Fruit fly (Drosophila melanogaster): Measurements from ENCODE around the gene CG9154.

Gene CG9154

DNA sequence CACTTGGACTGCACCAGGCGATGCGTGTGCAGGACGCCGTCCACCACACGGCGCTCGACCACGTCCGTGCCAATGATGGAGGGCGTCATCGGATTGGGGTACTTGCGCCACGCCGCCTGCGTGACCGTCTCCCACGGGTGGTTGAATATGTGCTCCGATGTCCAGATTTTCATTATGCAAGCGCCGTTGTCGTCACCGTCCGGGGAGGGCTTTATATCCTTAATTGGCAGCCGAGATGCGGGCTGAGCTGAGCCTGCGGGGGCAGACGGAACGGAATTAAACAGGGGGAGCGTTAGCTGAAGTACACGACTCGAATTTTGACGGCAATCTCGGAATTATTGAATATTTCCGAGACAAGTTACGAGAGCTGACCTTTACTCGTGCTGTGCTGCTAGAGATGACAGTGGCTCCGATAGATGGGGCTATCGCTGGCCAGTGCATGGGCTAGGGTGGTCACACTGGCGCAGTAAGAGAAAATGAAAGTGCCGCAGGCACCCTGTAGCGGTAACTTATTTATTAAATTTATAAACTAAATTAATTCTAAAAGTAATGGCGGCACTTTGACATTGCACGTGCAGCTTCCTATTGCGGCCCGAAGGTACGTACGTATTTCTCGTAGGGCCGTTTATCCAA is 22.8 kb downstream of the CG9154 start, which contains the start of gene IPIP (continued):
- TF ChIP-seq Camta (GFP tag; optimal IDR thresholded peaks at IDR 0.05), result no peak
- TF ChIP-seq gsb (GFP tag; IDR thresholded peaks at IDR 0.05), result no peak
- peak; percentile 13 for TF ChIP-seq CTCF (GFP tag; optimal IDR thresholded peaks at IDR 0.05)
- peak; percentile 4 for TF ChIP-seq Max (GFP tag; optimal IDR thresholded peaks at IDR 0.05)
- TF ChIP-seq CG4404 (GFP tag; IDR thresholded peaks at IDR 0.05), result no peak
- peak; percentile 67 for TF ChIP-seq CG32532 (GFP tag; IDR thresholded peaks at IDR 0.05)
- no peak for TF ChIP-seq CG4282 (GFP tag; optimal IDR thresholded peaks at IDR 0.05)
- peak; percentile 83 for TF ChIP-seq inv (GFP tag; IDR thresholded peaks at IDR 0.05; ENCODE audit: partially characterized antibody)
- TF ChIP-seq gce (GFP tag; IDR thresholded peaks at IDR 0.05), result no peak
- TF ChIP-seq onecut (GFP tag; IDR thresholded peaks at IDR 0.05), result peak; percentile 69
- no peak for TF ChIP-seq Gsc (GFP tag; IDR thresholded peaks at IDR 0.05)

- TF ChIP-seq CG6175 (GFP tag; IDR thresholded peaks at IDR 0.05) (0 out of 3 replicates have a peak, but pooled peaks have one; percentile 23), amos (GFP tag; IDR thresholded peaks at IDR 0.05; ENCODE audit: partially characterized antibody) (0 out of 2 replicates have a peak, but pooled peaks have one; percentile 11), onecut (GFP tag; IDR thresholded peaks at IDR 0.05) (no peak), sr (GFP tag; IDR thresholded peaks at IDR 0.05) (peak; percentile 83), Med (GFP tag) (peak; percentile 79), CG6254 (GFP tag; optimal IDR thresholded peaks at IDR 0.05) (no peak), Sin3A (optimal IDR thresholded peaks at IDR 0.05) (no peak), ftz-f1 (GFP tag; optimal IDR thresholded peaks at IDR 0.05) (peak; percentile 1)
Observed at dm6 chr2L:6046865-6047264, 23.6 kb downstream of the CG9154 start.

- peak; percentile 36; the same call in 1 of the 2 replicates for TF ChIP-seq CG10366 (GFP tag; IDR thresholded peaks at IDR 0.05)
- TF ChIP-seq CG4730 (GFP tag; IDR thresholded peaks at IDR 0.05), result no peak
- no peak; the same call in 2 of the 3 replicates for TF ChIP-seq tgo (GFP tag; IDR thresholded peaks at IDR 0.05)
- no peak for TF ChIP-seq CG8388 (GFP tag; optimal IDR thresholded peaks at IDR 0.05)
- peak; percentile 77 for TF ChIP-seq CG32532 (GFP tag; IDR thresholded peaks at IDR 0.05)
- peak; percentile 52 for TF ChIP-seq CG15601 (tag; optimal IDR thresholded peaks at IDR 0.05)
- TF ChIP-seq CG8359 (GFP tag; optimal IDR thresholded peaks at IDR 0.05; ENCODE audit: borderline replicate concordance), result no peak
- peak; percentile 28 for TF ChIP-seq Chrac-16 (GFP tag; optimal IDR thresholded peaks at IDR 0.05)
- 0 out of 3 replicates have a peak, but pooled peaks have one; percentile 21 for TF ChIP-seq CG11695 (GFP tag; IDR thresholded peaks at IDR 0.05)
- TF ChIP-seq pfk (GFP tag; optimal IDR thresholded peaks at IDR 0.05), result no peak
- TF ChIP-seq sna (GFP tag; IDR thresholded peaks at IDR 0.05; ENCODE audit: partially characterized antibody), result no peak
- TF ChIP-seq Hr51 (GFP tag; optimal IDR thresholded peaks at IDR 0.05), result peak in 1 of 2 experiments; percentile 11
- peak; percentile 3 for TF ChIP-seq kni (GFP tag; optimal IDR thresholded peaks at IDR 0.05)
- peak; percentile 73 for TF ChIP-seq CG3281 (GFP tag; optimal IDR thresholded peaks at IDR 0.05)
- peak; percentile 42 for TF ChIP-seq az2 (GFP tag; optimal IDR thresholded peaks at IDR 0.05)
- peak; percentile 64 for TF ChIP-seq Deaf1 (tag; optimal IDR thresholded peaks at IDR 0.05)
- TF ChIP-seq ci (GFP tag; IDR thresholded peaks at IDR 0.05), result peak; percentile 78; the same call in 2 of the 3 replicates
- TF ChIP-seq Rfx (GFP tag; IDR thresholded peaks at IDR 0.05), result peak; percentile 77
- peak; percentile 54; the same call in 1 of the 2 replicates for TF ChIP-seq NFAT (GFP tag; IDR thresholded peaks at IDR 0.05)
- peak; percentile 37 for TF ChIP-seq MBD-R2 (GFP tag; IDR thresholded peaks at IDR 0.05)
- TF ChIP-seq twi (tag; optimal IDR thresholded peaks at IDR 0.05), result no peak
- TF ChIP-seq zfh2 (GFP tag; optimal IDR thresholded peaks at IDR 0.05), result peak; percentile 72
- TF ChIP-seq slbo (GFP tag; IDR thresholded peaks at IDR 0.05), result peak; percentile 65
- no peak for TF ChIP-seq CkIIα-i1 (GFP tag; IDR thresholded peaks at IDR 0.05)
- peak; percentile 79 for TF ChIP-seq caup (GFP tag; optimal IDR thresholded peaks at IDR 0.05; ENCODE audit: severe bottlenecking)
- peak; percentile 15 for TF ChIP-seq oc (tag; optimal IDR thresholded peaks at IDR 0.05)
- TF ChIP-seq CG2712 (tag; optimal IDR thresholded peaks at IDR 0.05), result peak; percentile 38
- peak; percentile 63 for TF ChIP-seq pho (GFP tag; optimal IDR thresholded peaks at IDR 0.05)
- no peak for TF ChIP-seq sr (GFP tag; IDR thresholded peaks at IDR 0.05)
- peak; percentile 50 for TF ChIP-seq CG12391 (tag; optimal IDR thresholded peaks at IDR 0.05)
Observed at dm6 chr2L:6045972-6046718, 24.3 kb downstream of the CG9154 start, which contains the start of gene Pfas. Gene Pfas (minus strand): TSS chr2L:6046050.
